Fruit fly (Drosophila melanogaster): ENCODE data around the gene betaTub85D.

DNA sequence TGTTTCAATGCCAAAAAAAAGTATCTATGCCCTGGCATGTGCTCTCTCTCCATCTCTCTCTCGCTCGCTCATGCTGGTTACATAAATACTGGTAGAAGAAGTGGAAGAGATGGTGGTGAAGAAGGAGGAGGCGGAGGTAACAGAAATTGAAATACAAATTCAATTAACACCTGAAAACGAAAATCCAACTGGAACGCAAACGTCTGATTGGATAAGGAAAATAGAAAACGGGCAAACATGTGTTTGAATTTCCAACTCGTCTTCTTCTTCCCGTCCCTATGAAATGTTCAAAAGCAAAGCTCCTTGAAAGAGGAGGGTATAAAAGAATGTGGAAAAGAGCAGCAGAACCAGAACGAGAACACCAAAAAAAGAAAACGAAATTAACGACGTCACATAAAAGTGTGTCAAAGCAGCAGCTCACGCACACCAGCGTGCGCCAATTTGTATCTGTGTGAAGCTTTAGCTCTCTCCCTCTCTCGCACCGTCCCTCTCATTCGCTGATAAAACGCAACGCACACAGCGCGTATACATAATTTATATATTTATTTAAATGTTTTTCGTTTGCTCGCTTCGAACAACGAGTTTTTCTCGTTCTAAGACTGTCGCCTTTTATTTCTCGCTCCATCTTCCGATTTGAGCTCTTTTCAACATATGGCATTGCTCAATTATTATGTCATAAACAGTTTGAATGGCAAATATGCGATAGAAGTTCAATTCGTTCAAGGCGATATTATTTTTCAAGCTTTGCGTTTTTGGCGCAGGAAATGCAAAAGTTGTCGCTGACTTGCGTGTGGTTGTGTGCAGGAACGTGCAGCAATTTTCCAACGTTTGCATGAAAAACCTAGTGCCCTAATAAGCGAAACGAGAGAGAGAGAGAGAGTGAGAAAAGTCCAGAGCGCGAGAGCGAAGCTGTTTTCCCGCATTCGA is 8.6 kb upstream of the betaTub85D start:
- TF ChIP-seq CTCF (optimal IDR thresholded peaks at IDR 0.05): no peak
- no peak for TF ChIP-seq CG8478 (optimal IDR thresholded peaks at IDR 0.05)
